Fruit fly (Drosophila melanogaster) whole organism, adult: ENCODE measurements around the gene CG32148.

ENCODE experiments used
- CG11617 ChIP-seq: fragments of 200-800 bp; sonication (Bioruptor generic); optimal IDR thresholded peaks from 2 replicates; lab custom pipeline; 2017; ENCODE audit warnings: mild to moderate bottlenecking, missing biosample characterization, missing genetic modification reagents, missing genetic modification characterization
- CG12768 ChIP-seq: fragments of 200-800 bp; sonication (Bioruptor generic); optimal IDR thresholded peaks from 2 replicates; lab custom pipeline; 2017; ENCODE audit warnings: missing biosample characterization, missing genetic modification characterization, mild to moderate bottlenecking, moderate library complexity, missing genetic modification reagents
- CG14711 ChIP-seq: fragments of 200-800 bp; sonication (Bioruptor generic); optimal IDR thresholded peaks from 2 replicates; lab custom pipeline; 2018; ENCODE audit warnings: missing biosample characterization, mild to moderate bottlenecking, missing genetic modification characterization, moderate library complexity
- CG1620 ChIP-seq: fragments of 200-800 bp; sonication (Bioruptor generic); optimal IDR thresholded peaks from 2 replicates; lab custom pipeline; 2016; ENCODE audit warnings: missing biosample characterization, missing genetic modification characterization
- CG33017 ChIP-seq: fragments of 200-800 bp; sonication (Bioruptor generic); optimal IDR thresholded peaks from 2 replicates; lab custom pipeline; 2018; ENCODE audit warnings: missing biosample characterization, mild to moderate bottlenecking, missing genetic modification characterization, moderate library complexity
- CG5204 ChIP-seq: fragments of 200-800 bp; sonication (Bioruptor generic); optimal IDR thresholded peaks from 2 replicates; lab custom pipeline; 2016; ENCODE audit warnings: missing biosample characterization, missing genetic modification characterization
- CG7045 ChIP-seq: fragments of 200-800 bp; sonication (Bioruptor generic); optimal IDR thresholded peaks from 2 replicates; lab custom pipeline; 2017; ENCODE audit warnings: missing biosample characterization, mild to moderate bottlenecking, missing genetic modification characterization
- CG7101 ChIP-seq: fragments of 200-800 bp; sonication (Bioruptor generic); optimal IDR thresholded peaks from 2 replicates; lab custom pipeline; 2018; ENCODE audit warnings: missing biosample characterization, mild to moderate bottlenecking, missing genetic modification characterization, moderate library complexity
- Clk ChIP-seq: fragments of 200-800 bp; sonication (Bioruptor generic); optimal IDR thresholded peaks from 2 replicates; lab custom pipeline; 2017; ENCODE audit warnings: missing biosample characterization, missing genetic modification characterization
- Crg-1 ChIP-seq: fragments of 200-800 bp; sonication (Bioruptor generic); optimal IDR thresholded peaks from 2 replicates; lab custom pipeline; 2016; ENCODE audit warnings: missing biosample characterization, missing genetic modification characterization
- Hr96 ChIP-seq: fragments of 200-800 bp; sonication (Bioruptor generic); optimal IDR thresholded peaks from 2 replicates; lab custom pipeline; 2016; ENCODE audit warnings: missing biosample characterization, missing genetic modification characterization
- Mnt ChIP-seq: fragments of 200-800 bp; sonication (Bioruptor generic); optimal IDR thresholded peaks from 2 replicates; lab custom pipeline; 2016; ENCODE audit warnings: missing biosample characterization, mild to moderate bottlenecking, missing genetic modification characterization
- bab1 ChIP-seq: fragments of 200-800 bp; sonication (Bioruptor generic); optimal IDR thresholded peaks from 3 replicates; lab custom pipeline; 2019; ENCODE audit warnings: missing biosample characterization, mild to moderate bottlenecking, missing genetic modification characterization, moderate library complexity
- cic ChIP-seq: fragments of 200-800 bp; sonication (Bioruptor generic); optimal IDR thresholded peaks from 2 replicates; lab custom pipeline; 2017; ENCODE audit warnings: missing biosample characterization, mild to moderate bottlenecking, missing genetic modification characterization, moderate library complexity
- cnc ChIP-seq, 2 experiments: fragments of >200 bp; optimal IDR thresholded peaks; 2 replicates each; lab custom pipeline; 2017
- kay ChIP-seq: fragments of 200-800 bp; sonication (Bioruptor generic); peaks from one replicate; lab custom pipeline; 2016; ENCODE audit warnings: missing biosample characterization, missing genetic modification characterization, borderline replicate concordance
- ovo ChIP-seq: fragments of 200-800 bp; sonication (Bioruptor generic); optimal IDR thresholded peaks from 2 replicates; lab custom pipeline; 2016; ENCODE audit warnings: missing biosample characterization, missing genetic modification characterization
- pad ChIP-seq: fragments of 200-800 bp; sonication (Bioruptor generic); optimal IDR thresholded peaks from 3 replicates; lab custom pipeline; 2017; ENCODE audit warnings: missing biosample characterization, missing genetic modification characterization, mild to moderate bottlenecking, moderate library complexity, missing genetic modification reagents
- tj ChIP-seq: fragments of 200-800 bp; sonication (Bioruptor generic); optimal IDR thresholded peaks from 3 replicates; lab custom pipeline; 2017; ENCODE audit warnings: missing biosample characterization, mild to moderate bottlenecking, missing genetic modification characterization, moderate library complexity
- toe ChIP-seq: fragments of 200-800 bp; sonication (Bioruptor generic); optimal IDR thresholded peaks from 2 replicates; lab custom pipeline; 2016; ENCODE audit warnings: missing biosample characterization, missing genetic modification characterization

Gene CG32148

dm6 chr3L:14980038-14980437, 43.3 kb upstream of the CG32148 start:
- TF ChIP-seq CG7101 (tag; lab: Kevin White, UChicago) = no peak

dm6 chr3L:14982675-14983084, 40.6 kb upstream of the CG32148 start, which contains the start of gene CG5114:
Gene CG5114 (plus strand): TSS chr3L:14982835.
- TF ChIP-seq Clk (no peak), cic (GFP tag; lab: Kevin White, UChicago) (peak; percentile 36), CG14711 (peak; percentile 42), Crg-1 (GFP tag; lab: Kevin White, UChicago) (peak; percentile 44), Hr96 (GFP tag; lab: Kevin White, UChicago) (no peak), cnc (optimal IDR thresholded peaks at IDR 0.05; lab: Kevin White, UChicago) (no peak), kay (GFP tag; lab: Kevin White, UChicago) (no peak), CG1620 (GFP tag; lab: Kevin White, UChicago) (peak; percentile 46), CG11617 (GFP tag; lab: Kevin White, UChicago) (no peak), CG7101 (tag; lab: Kevin White, UChicago) (peak; percentile 36), CG33017 (tag; lab: Kevin White, UChicago) (peak; percentile 23), CG7045 (peak; percentile 11), tj (GFP tag; lab: Kevin White, UChicago) (no peak), pad (peak; percentile 50), ovo (GFP tag; lab: Kevin White, UChicago) (no peak), Mnt (GFP tag; lab: Kevin White, UChicago) (peak; percentile 98), toe (GFP tag; lab: Kevin White, UChicago) (no peak), CG12768 (GFP tag; lab: Kevin White, UChicago) (peak; percentile 58), CG5204 (GFP tag; lab: Kevin White, UChicago) (no peak), bab1 (GFP tag; lab: Kevin White, UChicago) (peak; percentile 70)

dm6 chr3L:14984521-14985150, 38.7 kb upstream of the CG32148 start, which contains the start of gene mnd:
Gene mnd (plus strand): TSS chr3L:14985100.
- TF ChIP-seq toe (GFP tag; lab: Kevin White, UChicago) = no peak
- peak; percentile 31 for TF ChIP-seq CG14711

dm6 chr3L:14986340-14986916, 36.9 kb upstream of the CG32148 start:
- peak; percentile 37 for TF ChIP-seq kay (GFP tag; lab: Kevin White, UChicago)
- no peak for TF ChIP-seq CG7045

dm6 chr3L:14986984-14987896, 36.1 kb upstream of the CG32148 start:
- TF ChIP-seq CG11617 (GFP tag; lab: Kevin White, UChicago) (no peak), cic (GFP tag; lab: Kevin White, UChicago) (peak; percentile 12), Clk (no peak), Mnt (GFP tag; lab: Kevin White, UChicago) (peak; percentile 58), CG1620 (GFP tag; lab: Kevin White, UChicago) (no peak), bab1 (GFP tag; lab: Kevin White, UChicago) (no peak), pad (no peak), CG12768 (GFP tag; lab: Kevin White, UChicago) (peak; percentile 23)

dm6 chr3L:14988231-14988630, 35.1 kb upstream of the CG32148 start:
- TF ChIP-seq tj (GFP tag; lab: Kevin White, UChicago) (peak; percentile 64), kay (GFP tag; lab: Kevin White, UChicago) (no peak)

dm6 chr3L:14989879-14990278, 33.4 kb upstream of the CG32148 start:
- TF ChIP-seq Mnt (GFP tag; lab: Kevin White, UChicago) (no peak), ovo (GFP tag; lab: Kevin White, UChicago) (no peak)
